Fruit fly (Drosophila melanogaster): ENCODE measurements around the gene CG43092.
A peak's percentile ranks its signal among the peaks of the same experiment; 100 is the strongest.

CG43092 gene

DNA sequence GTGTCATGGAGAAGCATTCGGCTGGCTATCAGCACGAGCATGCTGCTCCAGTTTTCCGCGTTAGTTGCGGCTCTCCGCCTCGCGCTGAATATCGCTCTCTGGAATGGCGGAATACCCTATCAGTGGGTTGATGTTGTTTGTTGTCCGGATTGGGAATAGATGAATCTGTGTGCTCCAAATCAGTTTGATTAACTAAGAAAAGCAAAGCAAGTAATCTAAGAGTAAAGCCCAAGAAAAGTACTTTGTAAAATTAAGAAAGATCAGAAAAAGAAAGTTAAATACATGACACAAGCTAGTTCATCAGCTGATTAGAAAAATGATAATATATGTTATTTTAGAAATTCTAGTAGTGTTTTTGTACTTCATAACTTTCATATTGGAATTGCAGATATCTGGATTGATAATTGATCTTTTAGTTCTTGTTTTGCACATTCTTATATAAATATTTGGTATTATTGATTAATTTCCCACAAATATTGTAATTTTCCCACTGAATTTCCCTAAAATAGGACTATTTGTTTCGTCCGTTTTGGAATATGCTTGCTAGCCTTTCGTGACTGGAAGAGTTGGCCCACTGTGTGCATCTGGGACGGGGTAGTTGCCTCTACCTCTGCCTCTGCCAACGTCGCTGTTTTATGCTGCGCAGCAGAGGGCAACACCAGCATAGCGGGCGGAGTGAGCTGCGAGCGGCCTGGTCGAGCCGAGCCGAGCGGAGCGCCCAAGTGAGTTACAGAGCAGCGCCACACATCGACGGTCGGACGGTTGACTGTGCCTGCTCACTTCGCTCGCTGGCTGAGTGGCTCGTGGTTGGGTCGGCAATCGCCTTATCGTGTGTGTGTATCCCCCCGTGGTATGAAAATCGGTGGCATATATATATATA, 15.3 kb downstream of the CG43092 start (continued):
- TF ChIP-seq wek (GFP tag; optimal IDR thresholded peaks at IDR 0.05): no peak
- TF ChIP-seq tin (GFP tag; optimal IDR thresholded peaks at IDR 0.05): peak; percentile 54
- TF ChIP-seq so (GFP tag; IDR thresholded peaks at IDR 0.05): peak; percentile 24; the same call in 2 of the 3 replicates
- TF ChIP-seq CG42726 (GFP tag; IDR thresholded peaks at IDR 0.05; ENCODE audit: partially characterized antibody): 0 out of 2 replicates have a peak, but pooled peaks have one; percentile 30
- TF ChIP-seq CG2712 (tag; optimal IDR thresholded peaks at IDR 0.05): peak; percentile 56
- TF ChIP-seq B-H1 (GFP tag; IDR thresholded peaks at IDR 0.05): no peak; the same call in 2 of the 3 replicates
- TF ChIP-seq YL-1 (GFP tag; optimal IDR thresholded peaks at IDR 0.05): no peak
- TF ChIP-seq CG8765 (GFP tag; IDR thresholded peaks at IDR 0.05): no peak
- no peak for TF ChIP-seq mld (GFP tag; IDR thresholded peaks at IDR 0.05; ENCODE audit: partially characterized antibody)
- TF ChIP-seq bbx (GFP tag; IDR thresholded peaks at IDR 0.05; ENCODE audit: partially characterized antibody): peak; percentile 61
- peak; percentile 92 for TF ChIP-seq D19A (tag; optimal IDR thresholded peaks at IDR 0.05)
- peak; percentile 37 for TF ChIP-seq CG7786 (GFP tag; optimal IDR thresholded peaks at IDR 0.05)
- TF ChIP-seq hb (GFP tag; IDR thresholded peaks at IDR 0.05; ENCODE audit: partially characterized antibody): no peak
- peak; percentile 5 for TF ChIP-seq slou (GFP tag; optimal IDR thresholded peaks at IDR 0.05)
- peak; percentile 71 for TF ChIP-seq CG3281 (GFP tag; optimal IDR thresholded peaks at IDR 0.05)
- peak; percentile 46 for TF ChIP-seq CG3407 (GFP tag; optimal IDR thresholded peaks at IDR 0.05)
- peak; percentile 36; the same call in 2 of the 3 replicates for TF ChIP-seq CG14050 (GFP tag; IDR thresholded peaks at IDR 0.05)
- peak; percentile 47 for TF ChIP-seq pnt (GFP tag; optimal IDR thresholded peaks at IDR 0.05)
- peak; percentile 53 to 75 for TF ChIP-seq dpn (GFP tag; optimal IDR thresholded peaks at IDR 0.05)
- TF ChIP-seq CG9437 (GFP tag; optimal IDR thresholded peaks at IDR 0.05): peak; percentile 81
- TF ChIP-seq Camta (GFP tag; optimal IDR thresholded peaks at IDR 0.05): peak; percentile 64
- no peak for TF ChIP-seq CG11560 (tag; IDR thresholded peaks at IDR 0.05)
- TF ChIP-seq zen2 (GFP tag; IDR thresholded peaks at IDR 0.05; ENCODE audit: partially characterized antibody): 0 out of 3 replicates have a peak, but pooled peaks have one; percentile 5
- TF ChIP-seq CG32532 (GFP tag; IDR thresholded peaks at IDR 0.05): peak; percentile 75
- no peak for TF ChIP-seq cad (GFP tag; optimal IDR thresholded peaks at IDR 0.05)
- peak; percentile 22 for TF ChIP-seq disco-r (GFP tag; optimal IDR thresholded peaks at IDR 0.05)
- TF ChIP-seq D19B (GFP tag; optimal IDR thresholded peaks at IDR 0.05): peak; percentile 59
- TF ChIP-seq CG10654 (GFP tag; optimal IDR thresholded peaks at IDR 0.05): peak; percentile 39
- TF ChIP-seq E2f2 (GFP tag; IDR thresholded peaks at IDR 0.05): no peak; the same call in 1 of the 2 replicates
- peak; percentile 50 for TF ChIP-seq shn (GFP tag; optimal IDR thresholded peaks at IDR 0.05)
- peak; percentile 57 for TF ChIP-seq Ada2b (GFP tag; IDR thresholded peaks at IDR 0.05)
- TF ChIP-seq CG2889 (GFP tag; IDR thresholded peaks at IDR 0.05): 0 out of 3 replicates have a peak, but pooled peaks have one; percentile 16
- TF ChIP-seq CG11695 (GFP tag; IDR thresholded peaks at IDR 0.05): no peak
- TF ChIP-seq CG1832 (GFP tag; optimal IDR thresholded peaks at IDR 0.05): no peak
- TF ChIP-seq insv (GFP tag; optimal IDR thresholded peaks at IDR 0.05): no peak
- TF ChIP-seq Sox100B (GFP tag; optimal IDR thresholded peaks at IDR 0.05): peak; percentile 81
- peak; percentile 51 for TF ChIP-seq Drgx (GFP tag; IDR thresholded peaks at IDR 0.05)
- peak; percentile 48 for TF ChIP-seq mirr (GFP tag; optimal IDR thresholded peaks at IDR 0.05)
- TF ChIP-seq CG3995 (GFP tag; optimal IDR thresholded peaks at IDR 0.05): no peak
- TF ChIP-seq CG14441 (GFP tag; IDR thresholded peaks at IDR 0.05): peak; percentile 62
- peak; percentile 39; the same call in 1 of the 2 replicates for TF ChIP-seq ara (GFP tag; IDR thresholded peaks at IDR 0.05)
- peak; percentile 38 for TF ChIP-seq Hmx (GFP tag; optimal IDR thresholded peaks at IDR 0.05)
- TF ChIP-seq CoRest (tag; optimal IDR thresholded peaks at IDR 0.05): peak; percentile 85
- TF ChIP-seq CG1529 (GFP tag; optimal IDR thresholded peaks at IDR 0.05): peak; percentile 22
- no peak for TF ChIP-seq chn (GFP tag; optimal IDR thresholded peaks at IDR 0.05)
- TF ChIP-seq CG17568 (GFP tag; optimal IDR thresholded peaks at IDR 0.05): peak; percentile 19
- TF ChIP-seq dmrt99B (tag; optimal IDR thresholded peaks at IDR 0.05): peak; percentile 72
- peak; percentile 21 for TF ChIP-seq gcm2 (GFP tag; optimal IDR thresholded peaks at IDR 0.05)

Measured in whole organism, embryonic.